Fruit fly (Drosophila melanogaster) whole organism, embryonic: Measurements from ENCODE around the gene Arfip.

Source experiments
- Asciz ChIP-seq: fragments of 200-800 bp; sonication (Bioruptor generic); optimal IDR thresholded peaks from 2 replicates; lab custom pipeline; 2017; ENCODE audit warnings: missing biosample characterization, mild to moderate bottlenecking, missing genetic modification characterization, missing genetic modification reagents
- C15 ChIP-seq: fragments of 200-800 bp; sonication (Bioruptor generic); IDR thresholded peaks from 3 replicates; pipeline ENCODE4 v1.3.6; 2022; ENCODE audit warnings: missing biosample characterization, missing genetic modification characterization
- CG1024 ChIP-seq: fragments of 200-800 bp; sonication (Bioruptor generic); IDR thresholded peaks from 2 replicates; pipeline ENCODE4 v1.3.6; 2022; ENCODE audit warnings: missing biosample characterization, missing genetic modification characterization
- CG10267 ChIP-seq: fragments of 200-800 bp; sonication (Bioruptor generic); optimal IDR thresholded peaks from 2 replicates; lab custom pipeline; 2018; ENCODE audit warnings: missing biosample characterization, mild to moderate bottlenecking, missing genetic modification characterization, moderate library complexity
- CG11093 ChIP-seq: fragments of 200-800 bp; sonication (Bioruptor generic); IDR thresholded peaks from 3 replicates; pipeline ENCODE4 v1.3.6; 2022; ENCODE audit warnings: missing biosample characterization, missing genetic modification characterization
- CG12155 ChIP-seq: fragments of 200-800 bp; sonication (Bioruptor generic); optimal IDR thresholded peaks from 3 replicates; lab custom pipeline; 2016; ENCODE audit warnings: missing biosample characterization, missing genetic modification characterization
- CG13775 ChIP-seq: fragments of 200-800 bp; sonication (Bioruptor generic); optimal IDR thresholded peaks from 3 replicates; lab custom pipeline; 2017; ENCODE audit warnings: missing biosample characterization, mild to moderate bottlenecking, missing genetic modification characterization
- CG14965 ChIP-seq: fragments of 200-800 bp; sonication (Bioruptor generic); optimal IDR thresholded peaks from 2 replicates; lab custom pipeline; 2016; ENCODE audit warnings: missing biosample characterization, missing genetic modification characterization, borderline replicate concordance
- CG15479 ChIP-seq: fragments of 200-800 bp; sonication (Bioruptor generic); optimal IDR thresholded peaks from 3 replicates; lab custom pipeline; 2019; ENCODE audit warnings: missing biosample characterization, mild to moderate bottlenecking, missing genetic modification characterization, moderate library complexity
- CG15514 ChIP-seq: fragments of 200-800 bp; sonication (Bioruptor generic); optimal IDR thresholded peaks from 3 replicates; lab custom pipeline; 2017; ENCODE audit warnings: missing biosample characterization, missing genetic modification characterization, mild to moderate bottlenecking, moderate library complexity, missing genetic modification reagents
- CG1603 ChIP-seq: fragments of 200-800 bp; sonication (Bioruptor generic); optimal IDR thresholded peaks from 2 replicates; lab custom pipeline; 2019; ENCODE audit warnings: missing biosample characterization, mild to moderate bottlenecking, missing genetic modification characterization, moderate library complexity
- CG16815 ChIP-seq: fragments of 200-800 bp; sonication (Bioruptor generic); optimal IDR thresholded peaks from 3 replicates; lab custom pipeline; 2017; ENCODE audit warnings: missing biosample characterization, mild to moderate bottlenecking, missing genetic modification characterization
- CG17829 ChIP-seq: fragments of 200-800 bp; optimal IDR thresholded peaks from 2 replicates; lab custom pipeline; 2019; ENCODE audit warnings: missing biosample characterization, mild to moderate bottlenecking, missing genetic modification characterization, moderate library complexity
- CG1832 ChIP-seq: fragments of 200-800 bp; sonication (Bioruptor generic); optimal IDR thresholded peaks from 2 replicates; lab custom pipeline; 2017; ENCODE audit warnings: missing biosample characterization, mild to moderate bottlenecking, missing genetic modification characterization, inconsistent platforms
- CG30403 ChIP-seq: fragments of 200-800 bp; sonication (Bioruptor generic); optimal IDR thresholded peaks from 3 replicates; lab custom pipeline; 2016; ENCODE audit warnings: missing biosample characterization, missing genetic modification characterization
- CG3065 ChIP-seq: fragments of 200-800 bp; sonication (Bioruptor generic); optimal IDR thresholded peaks from 2 replicates; lab custom pipeline; 2016; ENCODE audit warnings: missing biosample characterization, missing genetic modification characterization
- CG32532 ChIP-seq: fragments of 200-800 bp; sonication (Bioruptor generic); IDR thresholded peaks from 2 replicates; pipeline ENCODE4 v1.3.6; 2022; ENCODE audit warnings: missing biosample characterization, missing genetic modification characterization
- CG3281 ChIP-seq: fragments of 200-800 bp; sonication (Bioruptor generic); optimal IDR thresholded peaks from 3 replicates; lab custom pipeline; 2017; ENCODE audit warnings: missing biosample characterization, mild to moderate bottlenecking, missing genetic modification characterization
- CG33213 ChIP-seq: fragments of 200-800 bp; sonication (Bioruptor generic); optimal IDR thresholded peaks from 3 replicates; lab custom pipeline; 2016; ENCODE audit warnings: missing biosample characterization, missing genetic modification characterization
- CG42726 ChIP-seq: fragments of 200-800 bp; sonication (Bioruptor generic); IDR thresholded peaks from 2 replicates; pipeline ENCODE4 v1.3.6; 2022; ENCODE audit warnings: missing biosample characterization, missing genetic modification characterization; ENCODE audit not compliant: partially characterized antibody
- CG4617 ChIP-seq: fragments of 200-800 bp; sonication (Bioruptor generic); optimal IDR thresholded peaks from 3 replicates; lab custom pipeline; 2016; ENCODE audit warnings: missing biosample characterization, missing genetic modification characterization, borderline replicate concordance
- CG7786 ChIP-seq: fragments of 200-800 bp; sonication (Bioruptor generic); optimal IDR thresholded peaks from 2 replicates; lab custom pipeline; 2016; ENCODE audit warnings: missing biosample characterization, missing genetic modification characterization
- CG8290 ChIP-seq, 3 experiments: fragments of 200-800 bp; sonication (Bioruptor generic); optimal IDR thresholded peaks; 2 replicates each; lab custom pipeline; 2016 to 2019; ENCODE audit warnings: missing biosample characterization in 3 of 3, missing genetic modification characterization in 3 of 3, mild to moderate bottlenecking in 2 of 3, moderate library complexity in 1 of 3
- CG8388 ChIP-seq: fragments of 200-800 bp; sonication (Bioruptor generic); optimal IDR thresholded peaks from 2 replicates; lab custom pipeline; 2019; ENCODE audit warnings: missing biosample characterization, mild to moderate bottlenecking, missing genetic modification characterization, moderate library complexity
- Chrac-16 ChIP-seq: fragments of 200-800 bp; sonication (Bioruptor generic); optimal IDR thresholded peaks from 3 replicates; lab custom pipeline; 2016; ENCODE audit warnings: missing biosample characterization, missing genetic modification characterization
- D ChIP-seq, 2 experiments: fragments of 200-800 bp in 1 of 2; fragments of >200 bp in 1 of 2; sonication (Bioruptor generic) in 1 of 2; optimal IDR thresholded peaks; 2 replicates in 1 of 2; 3 replicates in 1 of 2; lab custom pipeline; 2017; ENCODE audit warnings: mild to moderate bottlenecking in 1 of 2, missing biosample characterization in 1 of 2, missing genetic modification characterization in 1 of 2, missing genetic modification reagents in 1 of 2
- Elba2 ChIP-seq: fragments of 200-800 bp; sonication (Bioruptor generic); optimal IDR thresholded peaks from 3 replicates; lab custom pipeline; 2016; ENCODE audit warnings: missing biosample characterization, missing genetic modification characterization
- Gug ChIP-seq: fragments of 200-800 bp; sonication (Bioruptor generic); IDR thresholded peaks from 4 replicates; pipeline ENCODE4 v1.3.6; 2022; ENCODE audit warnings: missing biosample characterization, missing genetic modification characterization
- HLH3B ChIP-seq: fragments of 200-800 bp; sonication (Bioruptor generic); IDR thresholded peaks from 2 replicates; pipeline ENCODE4 v1.3.6; 2022; ENCODE audit warnings: missing biosample characterization, missing genetic modification characterization
- Hr78 ChIP-seq, 2 experiments: fragments of 200-800 bp in 1 of 2; fragments of >200 bp in 1 of 2; sonication (Bioruptor generic) in 1 of 2; optimal IDR thresholded peaks; 2 replicates each; lab custom pipeline; 2017 to 2019; ENCODE audit warnings: missing biosample characterization in 2 of 2, missing genetic modification characterization in 2 of 2, mild to moderate bottlenecking in 1 of 2, moderate library complexity in 1 of 2
- Lhr ChIP-seq: fragments of 200-800 bp; sonication (Bioruptor generic); optimal IDR thresholded peaks from 3 replicates; lab custom pipeline; 2017; ENCODE audit warnings: mild to moderate bottlenecking, missing biosample characterization, missing genetic modification reagents, missing genetic modification characterization
- Lpt ChIP-seq: fragments of >200 bp; optimal IDR thresholded peaks from 2 replicates; lab custom pipeline; 2018; ENCODE audit warnings: missing biosample characterization, missing genetic modification characterization
- Mrtf ChIP-seq: fragments of 200-800 bp; sonication (Bioruptor generic); IDR thresholded peaks from 3 replicates; pipeline ENCODE4 v1.3.6; 2022; ENCODE audit warnings: missing biosample characterization, missing genetic modification characterization
- NFAT ChIP-seq: fragments of 200-800 bp; sonication (Bioruptor generic); IDR thresholded peaks from 2 replicates; pipeline ENCODE4 v1.3.6; 2022; ENCODE audit warnings: missing biosample characterization, missing genetic modification characterization
- Sin3A ChIP-seq: fragments of >200 bp; optimal IDR thresholded peaks from 2 replicates; lab custom pipeline; 2018
- Sox102F ChIP-seq: fragments of 200-800 bp; sonication (Bioruptor generic); optimal IDR thresholded peaks from 2 replicates; lab custom pipeline; 2018; ENCODE audit warnings: missing biosample characterization, mild to moderate bottlenecking, missing genetic modification characterization, moderate library complexity
- Tbp ChIP-seq: fragments of >200 bp; optimal IDR thresholded peaks from 2 replicates; lab custom pipeline; 2018; ENCODE audit warnings: missing biosample characterization, missing genetic modification characterization
- Usf ChIP-seq: fragments of 200-800 bp; sonication (Bioruptor generic); optimal IDR thresholded peaks from 2 replicates; lab custom pipeline; 2017; ENCODE audit warnings: missing genotype, missing biosample characterization, missing genetic modification characterization
- Xrp1 ChIP-seq: fragments of 200-800 bp; sonication (Bioruptor generic); IDR thresholded peaks from 2 replicates; pipeline ENCODE4 v1.3.6; 2022; ENCODE audit warnings: missing biosample characterization, missing genetic modification characterization
- ab ChIP-seq: fragments of 200-800 bp; sonication (Bioruptor generic); optimal IDR thresholded peaks from 2 replicates; lab custom pipeline; 2016; ENCODE audit warnings: missing biosample characterization, missing genetic modification characterization
- bbx ChIP-seq: fragments of 200-800 bp; sonication (Bioruptor generic); IDR thresholded peaks from 2 replicates; pipeline ENCODE4 v1.3.6; 2022; ENCODE audit warnings: missing biosample characterization, missing genetic modification characterization; ENCODE audit not compliant: partially characterized antibody
- cad ChIP-seq: fragments of >200 bp; optimal IDR thresholded peaks from 2 replicates; lab custom pipeline; 2017; ENCODE audit warnings: missing biosample characterization, missing genetic modification characterization
- crp ChIP-seq, 2 experiments: fragments of 200-800 bp; sonication (Bioruptor generic); optimal IDR thresholded peaks; 2 replicates in 1 of 2; 3 replicates in 1 of 2; lab custom pipeline; 2017; ENCODE audit warnings: missing biosample characterization in 2 of 2, missing genetic modification characterization in 2 of 2, mild to moderate bottlenecking in 1 of 2, moderate library complexity in 1 of 2
- dmrt11E ChIP-seq: fragments of 200-800 bp; sonication (Bioruptor generic); optimal IDR thresholded peaks from 3 replicates; lab custom pipeline; 2018; ENCODE audit warnings: missing biosample characterization, mild to moderate bottlenecking, missing genetic modification characterization, moderate library complexity
- gro ChIP-seq: fragments of 200-800 bp; sonication (Bioruptor generic); optimal IDR thresholded peaks from 2 replicates; lab custom pipeline; 2016; ENCODE audit warnings: missing biosample characterization, missing genetic modification characterization
- lola ChIP-seq, 3 experiments: fragments of >200 bp in 2 of 3; fragments of 200-800 bp in 1 of 3; sonication (Bioruptor generic) in 1 of 3; optimal IDR thresholded peaks; 2 replicates each; lab custom pipeline; 2017 to 2019; ENCODE audit warnings: missing biosample characterization in 3 of 3, missing genetic modification characterization in 3 of 3, mild to moderate bottlenecking in 1 of 3, moderate library complexity in 1 of 3
- run ChIP-seq: fragments of 200-800 bp; sonication (Bioruptor generic); optimal IDR thresholded peaks from 3 replicates; lab custom pipeline; 2018; ENCODE audit warnings: missing biosample characterization, mild to moderate bottlenecking, missing genetic modification characterization
- sens-2 ChIP-seq: fragments of 200-800 bp; sonication (Bioruptor generic); IDR thresholded peaks from 2 replicates; pipeline ENCODE4 v1.3.6; 2022; ENCODE audit warnings: missing biosample characterization, missing genetic modification characterization
- tll ChIP-seq, 2 experiments: fragments of 200-800 bp in 1 of 2; fragments of >200 bp in 1 of 2; sonication (Bioruptor generic) in 1 of 2; optimal IDR thresholded peaks; 2 replicates each; lab custom pipeline; 2017 to 2019; ENCODE audit warnings: missing biosample characterization in 2 of 2, missing genetic modification characterization in 2 of 2, mild to moderate bottlenecking in 1 of 2, moderate library complexity in 1 of 2

Arfip gene

DNA sequence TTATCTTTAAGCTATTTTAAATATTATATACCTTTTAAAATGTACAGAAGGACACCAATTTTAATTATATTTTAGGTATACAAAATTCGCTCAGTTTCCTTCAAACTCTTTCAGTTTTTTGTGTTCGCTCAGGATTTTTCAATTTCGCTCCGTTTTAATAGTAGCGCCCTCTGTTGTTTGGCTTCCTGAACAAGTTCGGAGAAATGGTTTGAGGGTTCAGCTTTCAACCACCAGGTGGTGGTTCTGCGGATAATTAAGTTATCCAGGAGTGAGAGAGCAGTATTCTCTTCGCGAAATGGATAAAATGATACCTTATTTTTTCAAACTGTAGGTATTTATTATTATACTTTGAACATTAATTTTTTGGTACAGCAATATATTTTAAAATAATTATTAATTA is 34.2 kb upstream of the Arfip start (continued):
- peak; percentile 34; the same call in 1 of the 2 replicates for TF ChIP-seq NFAT (GFP tag; lab: Robert Waterston, UW)
- TF ChIP-seq C15 = no peak
- no peak for TF ChIP-seq Sox102F (GFP tag; lab: Kevin White, UChicago)
- TF ChIP-seq CG1603 (tag; lab: Kevin White, UChicago) = peak; percentile 74
- TF ChIP-seq CG42726 = no peak
- TF ChIP-seq bbx (GFP tag; lab: Robert Waterston, UW) = no peak
- peak; percentile 9 for TF ChIP-seq CG4617 (GFP tag; lab: Kevin White, UChicago)
- no peak for TF ChIP-seq CG11093 (GFP tag; lab: Robert Waterston, UW)
- no peak for TF ChIP-seq cad (GFP tag; lab: Kevin White, UChicago)
- no peak for TF ChIP-seq Gug
- peak; percentile 53 for TF ChIP-seq Lhr (GFP tag; lab: Kevin White, UChicago)
- peak; percentile 10 for TF ChIP-seq CG7786 (GFP tag; lab: Kevin White, UChicago)
- peak; percentile 62 for TF ChIP-seq Chrac-16
- TF ChIP-seq CG12155 (GFP tag; lab: Kevin White, UChicago) = no peak
- TF ChIP-seq Elba2 (GFP tag; lab: Kevin White, UChicago) = no peak
- TF ChIP-seq Mrtf = no peak; the same call in 2 of the 3 replicates
- TF ChIP-seq run (tag; lab: Kevin White, UChicago) = no peak
- TF ChIP-seq CG14965 = peak; percentile 98
- TF ChIP-seq CG3065 (GFP tag; lab: Kevin White, UChicago) = peak; percentile 44
- no peak for TF ChIP-seq CG3281
- no peak for TF ChIP-seq D (optimal IDR thresholded peaks at IDR 0.05; lab: Kevin White, UChicago)
- TF ChIP-seq D (GFP tag; optimal IDR thresholded peaks at IDR 0.05; lab: Kevin White, UChicago) = peak; percentile 75
- peak; percentile 62 for TF ChIP-seq CG8290 (GFP tag; optimal IDR thresholded peaks at IDR 0.05; lab: Kevin White, UChicago)
- TF ChIP-seq CG8290 (tag; optimal IDR thresholded peaks at IDR 0.05; lab: Kevin White, UChicago) = peak in 1 of 2 experiments; percentile 29
- peak; percentile 97 for TF ChIP-seq Lpt (GFP tag; lab: Kevin White, UChicago)
- TF ChIP-seq CG33213 (GFP tag; lab: Kevin White, UChicago) = peak; percentile 76
- no peak for TF ChIP-seq ab (GFP tag; lab: Kevin White, UChicago)
- no peak for TF ChIP-seq Usf (GFP tag; lab: Kevin White, UChicago)
- TF ChIP-seq Xrp1 (GFP tag; lab: Robert Waterston, UW) = peak; percentile 83
- no peak for TF ChIP-seq Tbp (GFP tag; lab: Kevin White, UChicago)
- TF ChIP-seq CG32532 (GFP tag; lab: Robert Waterston, UW) = peak; percentile 77; the same call in 1 of the 2 replicates
- TF ChIP-seq tll (GFP tag; optimal IDR thresholded peaks at IDR 0.05; lab: Kevin White, UChicago) = no peak
- peak; percentile 63 for TF ChIP-seq CG15514 (GFP tag; lab: Kevin White, UChicago)
- no peak for TF ChIP-seq Hr78 (GFP tag; optimal IDR thresholded peaks at IDR 0.05; lab: Kevin White, UChicago)
- no peak for TF ChIP-seq Sin3A (lab: Kevin White, UChicago)
- peak; percentile 77 for TF ChIP-seq Asciz
- TF ChIP-seq crp (GFP tag; optimal IDR thresholded peaks at IDR 0.05; lab: Kevin White, UChicago) = peak in 1 of 2 experiments; percentile 3
- TF ChIP-seq CG17829 = peak; percentile 75
- TF ChIP-seq CG8388 = peak; percentile 61
- TF ChIP-seq CG30403 (GFP tag; lab: Kevin White, UChicago) = no peak
- TF ChIP-seq HLH3B (GFP tag; lab: Robert Waterston, UW) = 0 out of 2 replicates have a peak, but pooled peaks have one; percentile 32
- no peak for TF ChIP-seq CG15479 (GFP tag; lab: Kevin White, UChicago)
- peak; percentile 68 for TF ChIP-seq sens-2 (GFP tag; lab: Robert Waterston, UW)
- no peak for TF ChIP-seq lola (GFP tag; optimal IDR thresholded peaks at IDR 0.05; lab: Kevin White, UChicago)
- TF ChIP-seq CG10267 (tag; lab: Kevin White, UChicago) = peak; percentile 66
- no peak for TF ChIP-seq CG1832 (GFP tag; lab: Kevin White, UChicago)
- TF ChIP-seq CG16815 = peak; percentile 37
- peak; percentile 59; the same call in 1 of the 2 replicates for TF ChIP-seq CG1024
- TF ChIP-seq dmrt11E (tag; lab: Kevin White, UChicago) = peak; percentile 78
- TF ChIP-seq gro = no peak
- TF ChIP-seq CG13775 (GFP tag; lab: Kevin White, UChicago) = peak; percentile 64
